Worm (Caenorhabditis elegans) whole organism, young adult: ENCODE data around the gene F39F10.2.

Source experiments
- B0035.1 ChIP-seq: sonication (generic microtip); optimal IDR thresholded peaks from 2 replicates; lab custom pipeline; 2016; ENCODE audit warnings: missing genetic modification characterization, mild to moderate bottlenecking, missing compliant biosample characterization, missing genotype, missing genetic modification reagents
- B0336.3 ChIP-seq: fragments of 200-800 bp; sonication (Bioruptor generic); IDR thresholded peaks from 2 replicates; pipeline ENCODE4 v1.3.6; 2022; ENCODE audit warnings: missing genetic modification characterization, missing compliant biosample characterization
- C06A6.2 ChIP-seq: fragments of 200-800 bp; sonication (Bioruptor generic); conservative IDR thresholded peaks from 2 replicates; pipeline ENCODE4 v1.3.6; 2022; ENCODE audit warnings: missing genetic modification characterization, missing compliant biosample characterization
- C17E4.6 ChIP-seq: fragments of 200-800 bp; sonication (Bioruptor generic); IDR thresholded peaks from 2 replicates; pipeline ENCODE4 v1.3.6; 2022; ENCODE audit warnings: missing genetic modification reagents, missing genetic modification characterization, missing compliant biosample characterization
- D2030.7 ChIP-seq: fragments of 200-800 bp; sonication (Bioruptor generic); IDR thresholded peaks from 2 replicates; pipeline ENCODE4 v1.3.6; 2022; ENCODE audit warnings: missing genetic modification reagents, missing genetic modification characterization, missing compliant biosample characterization
- F33H1.4 ChIP-seq: fragments of 200-800 bp; sonication (Bioruptor generic); IDR thresholded peaks from 2 replicates; pipeline ENCODE4 v1.3.6; 2022; ENCODE audit warnings: missing genetic modification reagents, missing genetic modification characterization, missing compliant biosample characterization
- F57A8.1 ChIP-seq: fragments of 200-800 bp; sonication (Bioruptor generic); optimal IDR thresholded peaks from 2 replicates; lab custom pipeline; 2018; ENCODE audit warnings: mild to moderate bottlenecking, missing genetic modification characterization, moderate library complexity, missing compliant biosample characterization
- F57C9.4 ChIP-seq: sonication (generic microtip); optimal IDR thresholded peaks from 2 replicates; lab custom pipeline; 2017; ENCODE audit warnings: mild to moderate bottlenecking, missing genetic modification characterization, missing compliant biosample characterization
- ama-1 ChIP-seq, 3 experiments: fragments of 150-350 bp in 1 of 3; sonication (generic microtip) in 2 of 3; optimal IDR thresholded peaks; 2 replicates each; lab custom pipeline; 2014 to 2018; ENCODE audit warnings: missing biosample characterization in 2 of 3, missing genetic modification characterization in 2 of 3, missing genetic modification reagents in 2 of 3
- aptf-2 ChIP-seq: fragments of 200-800 bp; sonication (Bioruptor generic); conservative IDR thresholded peaks from 2 replicates; pipeline ENCODE4 v1.3.6; 2022; ENCODE audit warnings: missing genetic modification reagents, missing genetic modification characterization, missing compliant biosample characterization
- aptf-3 ChIP-seq: fragments of 200-800 bp; sonication (Bioruptor generic); IDR thresholded peaks from 2 replicates; pipeline ENCODE4 v1.3.6; 2022; ENCODE audit warnings: missing genetic modification characterization, missing compliant biosample characterization
- cebp-2 ChIP-seq: fragments of 200-800 bp; sonication (Bioruptor generic); IDR thresholded peaks from 2 replicates; pipeline ENCODE4 v1.3.6; 2022; ENCODE audit warnings: missing genetic modification characterization, missing compliant biosample characterization
- ceh-40 ChIP-seq: fragments of 200-800 bp; sonication (Bioruptor generic); IDR thresholded peaks from 2 replicates; pipeline ENCODE4 v1.3.6; 2022; ENCODE audit warnings: missing genetic modification characterization, missing compliant biosample characterization
- ceh-91 ChIP-seq: fragments of 200-800 bp; sonication (Bioruptor generic); IDR thresholded peaks from 2 replicates; pipeline ENCODE4 v1.3.6; 2022; ENCODE audit warnings: missing genetic modification reagents, missing genetic modification characterization, missing compliant biosample characterization
- dox-1 ChIP-seq: fragments of 200-800 bp; sonication (Bioruptor generic); IDR thresholded peaks from 2 replicates; pipeline ENCODE4 v1.3.6; 2022; ENCODE audit warnings: missing genetic modification reagents, missing genetic modification characterization, missing compliant biosample characterization
- dpff-1 ChIP-seq: sonication (generic microtip); optimal IDR thresholded peaks from 2 replicates; lab custom pipeline; 2017; ENCODE audit warnings: mild to moderate bottlenecking, missing genetic modification characterization, missing compliant biosample characterization
- egl-44 ChIP-seq: fragments of 200-800 bp; sonication (Bioruptor generic); IDR thresholded peaks from 2 replicates; pipeline ENCODE4 v1.3.6; 2022; ENCODE audit warnings: missing genetic modification reagents, missing genetic modification characterization, missing compliant biosample characterization
- ekl-4 ChIP-seq: fragments of 200-800 bp; sonication (Bioruptor generic); IDR thresholded peaks from 2 replicates; pipeline ENCODE4 v1.3.6; 2022; ENCODE audit warnings: missing genetic modification reagents, missing genetic modification characterization, missing compliant biosample characterization
- ets-4 ChIP-seq: fragments of 200-800 bp; sonication (Bioruptor generic); optimal IDR thresholded peaks from 2 replicates; lab custom pipeline; 2018; ENCODE audit warnings: mild to moderate bottlenecking, missing genetic modification characterization, missing compliant biosample characterization
- hlh-12 ChIP-seq: sonication (generic microtip); optimal IDR thresholded peaks from 2 replicates; lab custom pipeline; 2016; ENCODE audit warnings: missing genetic modification characterization, missing compliant biosample characterization
- hlh-26 ChIP-seq: fragments of 200-800 bp; sonication (Bioruptor generic); conservative IDR thresholded peaks from 2 replicates; pipeline ENCODE4 v1.3.6; 2022; ENCODE audit warnings: missing genetic modification reagents, missing genetic modification characterization, missing compliant biosample characterization
- hsf-1 ChIP-seq: fragments of 200-800 bp; sonication (Bioruptor generic); IDR thresholded peaks from 2 replicates; pipeline ENCODE4 v1.3.6; 2022; ENCODE audit warnings: missing genetic modification reagents, missing genetic modification characterization, missing compliant biosample characterization
- let-526 ChIP-seq: fragments of 200-800 bp; sonication (Bioruptor generic); IDR thresholded peaks from 2 replicates; pipeline ENCODE4 v1.3.6; 2022; ENCODE audit warnings: missing genetic modification reagents, missing genetic modification characterization, missing compliant biosample characterization
- let-607 ChIP-seq, 2 experiments: fragments of 200-800 bp in 1 of 2; sonication (Bioruptor generic) in 1 of 2; sonication (generic microtip) in 1 of 2; optimal IDR thresholded peaks; 2 replicates each; lab custom pipeline; 2016 to 2018; ENCODE audit warnings: mild to moderate bottlenecking in 2 of 2, missing compliant biosample characterization in 2 of 2, missing genetic modification characterization in 2 of 2, moderate library complexity in 2 of 2, missing genotype in 1 of 2
- lin-26 ChIP-seq: fragments of 200-800 bp; sonication (Bioruptor generic); IDR thresholded peaks from 2 replicates; pipeline ENCODE4 v1.3.6; 2022; ENCODE audit warnings: missing genetic modification reagents, missing genetic modification characterization, missing compliant biosample characterization
- lin-35 ChIP-seq, 3 experiments: fragments of 150-350 bp in 2 of 3; sonication (generic microtip) in 1 of 3; optimal IDR thresholded peaks; 2 replicates each; lab custom pipeline; 2014 to 2018; ENCODE audit warnings: missing biosample characterization in 3 of 3, missing genetic modification characterization in 3 of 3, missing genetic modification reagents in 3 of 3
- lin-54 ChIP-seq: fragments of 200-800 bp; sonication (Bioruptor generic); optimal IDR thresholded peaks from 2 replicates; lab custom pipeline; 2018; ENCODE audit warnings: mild to moderate bottlenecking, missing genetic modification characterization, missing compliant biosample characterization
- lsl-1 ChIP-seq: fragments of 200-800 bp; sonication (Bioruptor generic); optimal IDR thresholded peaks from 2 replicates; lab custom pipeline; 2018; ENCODE audit warnings: mild to moderate bottlenecking, missing genetic modification characterization, moderate library complexity, missing compliant biosample characterization
- madf-10 ChIP-seq: sonication (generic microtip); optimal IDR thresholded peaks from 2 replicates; lab custom pipeline; 2016; ENCODE audit warnings: mild to moderate bottlenecking, missing genetic modification characterization, missing compliant biosample characterization
- madf-6 ChIP-seq: fragments of 200-800 bp; sonication (Bioruptor generic); IDR thresholded peaks from 2 replicates; pipeline ENCODE4 v1.3.6; 2022; ENCODE audit warnings: missing genetic modification reagents, missing genetic modification characterization, missing compliant biosample characterization
- mes-4 ChIP-seq: sonication (generic microtip); optimal IDR thresholded peaks from 2 replicates; lab custom pipeline; 2016; ENCODE audit warnings: missing genotype, missing genetic modification characterization, missing compliant biosample characterization
- mxl-1 ChIP-seq: sonication (generic microtip); optimal IDR thresholded peaks from 2 replicates; lab custom pipeline; 2016; ENCODE audit warnings: missing genetic modification characterization, missing compliant biosample characterization
- nfyb-1 ChIP-seq: fragments of 200-800 bp; sonication (Bioruptor generic); IDR thresholded peaks from 2 replicates; pipeline ENCODE4 v1.3.6; 2022; ENCODE audit warnings: missing genetic modification reagents, missing genetic modification characterization, missing compliant biosample characterization
- nhr-120 ChIP-seq: fragments of 200-800 bp; sonication (Bioruptor generic); IDR thresholded peaks from 2 replicates; pipeline ENCODE4 v1.3.6; 2022; ENCODE audit warnings: missing genetic modification characterization, missing compliant biosample characterization
- nhr-179 ChIP-seq: sonication (generic microtip); optimal IDR thresholded peaks from 2 replicates; lab custom pipeline; 2016; ENCODE audit warnings: mild to moderate bottlenecking, missing genetic modification characterization, missing compliant biosample characterization
- pbrm-1 ChIP-seq: fragments of 200-800 bp; sonication (Bioruptor generic); IDR thresholded peaks from 2 replicates; pipeline ENCODE4 v1.3.6; 2022; ENCODE audit warnings: missing genetic modification reagents, missing genetic modification characterization, missing compliant biosample characterization
- pha-4 ChIP-seq: fragments of 150-350 bp; sonication (generic microtip); optimal IDR thresholded peaks from 2 replicates; lab custom pipeline; 2014; ENCODE audit warnings: missing biosample characterization, missing genetic modification reagents, missing genetic modification characterization
- rcor-1 ChIP-seq: fragments of 200-800 bp; sonication (Bioruptor generic); IDR thresholded peaks from 2 replicates; pipeline ENCODE4 v1.3.6; 2022; ENCODE audit warnings: missing genetic modification reagents, missing genetic modification characterization, missing compliant biosample characterization
- rec-8 ChIP-seq, 2 experiments: sonication (generic microtip); optimal IDR thresholded peaks; 2 replicates each; lab custom pipeline; 2016; ENCODE audit warnings: mild to moderate bottlenecking in 2 of 2, missing genetic modification characterization in 2 of 2, missing genetic modification reagents in 2 of 2, missing genotype in 2 of 2, missing biosample characterization in 1 of 2, missing compliant biosample characterization in 1 of 2, moderate library complexity in 1 of 2
- repo-1 ChIP-seq: sonication (generic microtip); optimal IDR thresholded peaks from 2 replicates; lab custom pipeline; 2017; ENCODE audit warnings: mild to moderate bottlenecking, missing genetic modification characterization, missing compliant biosample characterization
- snpc-1.1 ChIP-seq: sonication (generic microtip); optimal IDR thresholded peaks from 2 replicates; lab custom pipeline; 2017; ENCODE audit warnings: missing genetic modification characterization, mild to moderate bottlenecking, missing compliant biosample characterization, antibody characterized with exemption, moderate library complexity, missing genotype, missing genetic modification reagents; ENCODE audit not compliant: insufficient read depth
- somi-1 ChIP-seq: fragments of 200-800 bp; sonication (Bioruptor generic); optimal IDR thresholded peaks from 2 replicates; lab custom pipeline; 2018; ENCODE audit warnings: mild to moderate bottlenecking, missing genetic modification characterization, missing compliant biosample characterization
- tbx-9 ChIP-seq: sonication (generic microtip); optimal IDR thresholded peaks from 2 replicates; lab custom pipeline; 2016; ENCODE audit warnings: borderline replicate concordance, missing genetic modification characterization, inconsistent platforms, missing compliant biosample characterization
- zim-3 ChIP-seq: sonication (generic microtip); optimal IDR thresholded peaks from 2 replicates; lab custom pipeline; 2017; ENCODE audit warnings: mild to moderate bottlenecking, missing genetic modification characterization, moderate library complexity, missing compliant biosample characterization
- ztf-22 ChIP-seq: fragments of 200-800 bp; sonication (Bioruptor generic); optimal IDR thresholded peaks from 2 replicates; lab custom pipeline; 2018; ENCODE audit warnings: mild to moderate bottlenecking, missing genetic modification characterization, moderate library complexity, missing compliant biosample characterization
- ztf-26 ChIP-seq: sonication (generic microtip); optimal IDR thresholded peaks from 2 replicates; lab custom pipeline; 2017; ENCODE audit warnings: missing genetic modification characterization, missing compliant biosample characterization
- ztf-28 ChIP-seq: fragments of 200-800 bp; sonication (Bioruptor generic); IDR thresholded peaks from 2 replicates; pipeline ENCODE4 v1.3.6; 2022; ENCODE audit warnings: missing genetic modification reagents, missing genetic modification characterization, missing compliant biosample characterization

F39F10.2 gene

ce11 chrX:16928087-16928486 lies 33.4 kb downstream of the F39F10.2 start (continued):
- TF ChIP-seq pbrm-1 (GFP tag; lab: Robert Waterston, UW): peak; percentile 82; the same call in 1 of the 2 replicates
- no peak for TF ChIP-seq aptf-2
- TF ChIP-seq C06A6.2: no peak
- peak; percentile 79 for TF ChIP-seq D2030.7 (GFP tag; lab: Robert Waterston, UW)
- no peak for TF ChIP-seq dpff-1 (tag; lab: Kevin White, UChicago)
- no peak for TF ChIP-seq nfyb-1
- 0 out of 2 replicates have a peak, but pooled peaks have one; percentile 8 for TF ChIP-seq let-526 (GFP tag; lab: Robert Waterston, UW)
- TF ChIP-seq rec-8 (tag; optimal IDR thresholded peaks at IDR 0.05; lab: Kevin White, UChicago): no peak
- TF ChIP-seq mes-4: peak; percentile 32
- TF ChIP-seq F57C9.4 (tag; lab: Kevin White, UChicago): no peak
- no peak for TF ChIP-seq ekl-4 (GFP tag; lab: Robert Waterston, UW)
- no peak for TF ChIP-seq ztf-22 (GFP tag; lab: Kevin White, UChicago)
- no peak for TF ChIP-seq aptf-3 (GFP tag; lab: Robert Waterston, UW)
- TF ChIP-seq F57A8.1 (GFP tag; lab: Kevin White, UChicago): no peak
- 0 out of 2 replicates have a peak, but pooled peaks have one; percentile 65 for TF ChIP-seq ztf-28 (GFP tag; lab: Robert Waterston, UW)
- no peak for TF ChIP-seq ets-4 (GFP tag; lab: Kevin White, UChicago)
- TF ChIP-seq madf-6: peak; percentile 39; the same call in 1 of the 2 replicates
- TF ChIP-seq lin-54 (GFP tag; lab: Kevin White, UChicago): no peak
- TF ChIP-seq B0035.1 (tag; lab: Kevin White, UChicago): no peak
- TF ChIP-seq hlh-26 (GFP tag; lab: Robert Waterston, UW): no peak
- no peak for TF ChIP-seq egl-44 (GFP tag; lab: Robert Waterston, UW)
- TF ChIP-seq B0336.3: no peak
- TF ChIP-seq ztf-26 (tag; lab: Kevin White, UChicago): no peak
- TF ChIP-seq repo-1 (tag; lab: Kevin White, UChicago): peak; percentile 0
- no peak for TF ChIP-seq ceh-91 (GFP tag; lab: Robert Waterston, UW)
- TF ChIP-seq pha-4 (tag; lab: Kevin White, UChicago): no peak
- TF ChIP-seq cebp-2 (GFP tag; lab: Robert Waterston, UW): no peak
- TF ChIP-seq ceh-40 (GFP tag; lab: Robert Waterston, UW): no peak
- TF ChIP-seq mxl-1 (tag; lab: Kevin White, UChicago): peak; percentile 28
- no peak for TF ChIP-seq madf-10 (tag; lab: Kevin White, UChicago)
- peak; percentile 16 for TF ChIP-seq somi-1 (GFP tag; lab: Kevin White, UChicago)
- TF ChIP-seq ama-1 (optimal IDR thresholded peaks at IDR 0.05; lab: Kevin White, UChicago): no peak
- TF ChIP-seq ama-1 (GFP tag; optimal IDR thresholded peaks at IDR 0.05; lab: Kevin White, UChicago): no peak
- peak; percentile 8 for TF ChIP-seq snpc-1.1 (tag; lab: Kevin White, UChicago)
- no peak for TF ChIP-seq lsl-1 (GFP tag; lab: Kevin White, UChicago)
- peak; percentile 82 for TF ChIP-seq zim-3 (tag; lab: Kevin White, UChicago)
- TF ChIP-seq hsf-1 (GFP tag; lab: Robert Waterston, UW): peak; percentile 46

ce11 chrX:16929560-16930332 lies 35.1 kb downstream of the F39F10.2 start:
- TF ChIP-seq nhr-179 (tag; lab: Kevin White, UChicago): peak; percentile 66
- peak; percentile 3 for TF ChIP-seq hlh-12 (tag; lab: Kevin White, UChicago)
- no peak; the same call in none of the 2 replicates for TF ChIP-seq lin-26
- TF ChIP-seq C17E4.6 (GFP tag; lab: Robert Waterston, UW): no peak
- no peak for TF ChIP-seq aptf-2
- TF ChIP-seq lin-35 (GFP tag; optimal IDR thresholded peaks at IDR 0.05; lab: Kevin White, UChicago): peak in 2 of 3 experiments; percentile 40 to 59
- peak; percentile 41; the same call in 1 of the 2 replicates for TF ChIP-seq F33H1.4 (GFP tag; lab: Robert Waterston, UW)
- TF ChIP-seq tbx-9 (tag; lab: Kevin White, UChicago): no peak
- TF ChIP-seq nhr-120 (GFP tag; lab: Robert Waterston, UW): no peak
- peak; percentile 83 for TF ChIP-seq dox-1 (GFP tag; lab: Robert Waterston, UW)
- peak; percentile 93 for TF ChIP-seq B0336.3
- TF ChIP-seq rcor-1: peak; percentile 67
- peak; percentile 88 to 93 for TF ChIP-seq let-607 (tag; optimal IDR thresholded peaks at IDR 0.05; lab: Kevin White, UChicago)
- no peak for TF ChIP-seq ztf-28 (GFP tag; lab: Robert Waterston, UW)
